Fruit fly (Drosophila melanogaster): ENCODE measurements around the gene CG3386.

CG3386 gene

DNA sequence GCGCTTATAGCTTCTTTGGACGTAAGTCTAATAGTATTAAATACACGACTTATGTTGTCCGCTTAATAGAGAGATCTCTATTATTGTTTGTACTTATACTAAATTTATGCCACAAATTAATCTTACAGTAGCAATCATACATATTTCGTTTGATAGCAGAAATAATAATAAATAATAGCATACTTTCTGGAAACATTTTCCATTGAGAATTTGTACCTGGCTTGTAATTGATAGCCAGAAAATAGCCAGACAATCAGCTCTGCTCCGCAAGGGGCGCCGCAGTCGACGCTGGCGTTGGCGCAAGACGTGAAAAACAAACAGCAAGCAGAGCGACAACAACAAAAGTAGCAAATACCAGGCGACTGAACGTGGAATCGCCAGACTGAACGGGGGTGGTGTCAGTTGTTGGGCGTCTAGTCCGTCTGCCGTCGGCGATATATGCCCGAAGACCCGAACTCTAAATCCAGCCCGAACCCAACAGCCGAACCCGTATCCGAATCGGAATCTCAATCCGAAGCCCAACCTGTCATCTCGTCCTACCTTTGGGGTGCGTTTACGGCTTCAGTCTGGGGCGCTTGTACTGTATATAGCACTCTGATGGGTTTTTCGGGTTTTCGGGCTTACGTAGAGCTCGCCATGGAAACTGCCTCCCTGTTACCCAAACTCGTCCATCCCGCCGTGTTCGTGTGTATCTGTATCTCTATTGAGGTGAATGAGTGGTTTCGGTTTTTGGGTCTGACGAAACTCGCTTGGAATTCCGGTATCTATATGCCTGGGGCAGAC is 17.3 kb upstream of the CG3386 start (continued):
- TF ChIP-seq lola (GFP tag; optimal IDR thresholded peaks at IDR 0.05) (peak in 1 of 3 experiments; percentile 68), chm (GFP tag; IDR thresholded peaks at IDR 0.05) (peak; percentile 22; the same call in 1 of the 2 replicates), da (GFP tag; optimal IDR thresholded peaks at IDR 0.05) (no peak), PHDP (tag; optimal IDR thresholded peaks at IDR 0.05) (peak; percentile 30), mam (GFP tag; optimal IDR thresholded peaks at IDR 0.05) (peak; percentile 30), B-H2 (GFP tag; optimal IDR thresholded peaks at IDR 0.05) (no peak), Hmr (GFP tag; optimal IDR thresholded peaks at IDR 0.05) (peak; percentile 61), CG9437 (GFP tag; optimal IDR thresholded peaks at IDR 0.05) (peak; percentile 24), bsh (GFP tag; optimal IDR thresholded peaks at IDR 0.05) (peak; percentile 30 to 47), Bgb (GFP tag; IDR thresholded peaks at IDR 0.05; ENCODE audit: partially characterized antibody) (peak; percentile 20; the same call in 1 of the 2 replicates), CG13624 (GFP tag; optimal IDR thresholded peaks at IDR 0.05) (no peak), NK7.1 (GFP tag; optimal IDR thresholded peaks at IDR 0.05) (no peak), CG15696 (tag; optimal IDR thresholded peaks at IDR 0.05) (peak; percentile 48), D19B (GFP tag; optimal IDR thresholded peaks at IDR 0.05) (peak; percentile 1), CG18262 (tag; optimal IDR thresholded peaks at IDR 0.05) (peak; percentile 61), br (optimal IDR thresholded peaks at IDR 0.05) (no peak), CG10654 (GFP tag; optimal IDR thresholded peaks at IDR 0.05) (no peak), CG7372 (GFP tag; IDR thresholded peaks at IDR 0.05) (peak; percentile 11; the same call in 1 of the 2 replicates), CG33557 (GFP tag; optimal IDR thresholded peaks at IDR 0.05) (peak; percentile 12), hkb (optimal IDR thresholded peaks at IDR 0.05) (peak; percentile 44), hkb (GFP tag; IDR thresholded peaks at IDR 0.05) (no peak), Mad (GFP tag; optimal IDR thresholded peaks at IDR 0.05) (peak; percentile 38), bab2 (GFP tag; optimal IDR thresholded peaks at IDR 0.05) (peak; percentile 0), disco-r (GFP tag; optimal IDR thresholded peaks at IDR 0.05) (no peak), fd3F (GFP tag; optimal IDR thresholded peaks at IDR 0.05) (peak; percentile 11), jing (GFP tag; optimal IDR thresholded peaks at IDR 0.05) (peak; percentile 19), CG12391 (tag; optimal IDR thresholded peaks at IDR 0.05) (peak; percentile 69), otp (GFP tag; IDR thresholded peaks at IDR 0.05) (no peak), sob (GFP tag; IDR thresholded peaks at IDR 0.05) (0 out of 2 replicates have a peak, but pooled peaks have one; percentile 23), pan (optimal IDR thresholded peaks at IDR 0.05) (no peak), pan (GFP tag; optimal IDR thresholded peaks at IDR 0.05 in 1 of 2, IDR thresholded peaks at IDR 0.05 in 1 of 2) (no peak), fd96Cb (tag; optimal IDR thresholded peaks at IDR 0.05) (peak; percentile 22), Atf3 (GFP tag; optimal IDR thresholded peaks at IDR 0.05) (no peak), Hr3 (GFP tag; optimal IDR thresholded peaks at IDR 0.05) (peak; percentile 41), CG10565 (GFP tag; optimal IDR thresholded peaks at IDR 0.05) (no peak), CG6654 (GFP tag; optimal IDR thresholded peaks at IDR 0.05) (no peak), CG1529 (GFP tag; optimal IDR thresholded peaks at IDR 0.05) (no peak), CG17568 (GFP tag; optimal IDR thresholded peaks at IDR 0.05) (peak; percentile 9), Sin3A (optimal IDR thresholded peaks at IDR 0.05) (peak; percentile 3), CG5953 (GFP tag; IDR thresholded peaks at IDR 0.05) (no peak), gem (tag; optimal IDR thresholded peaks at IDR 0.05) (peak; percentile 75), CG16813 (GFP tag; IDR thresholded peaks at IDR 0.05; ENCODE audit: partially characterized antibody) (no peak), vnd (GFP tag; IDR thresholded peaks at IDR 0.05; ENCODE audit: partially characterized antibody) (no peak), seq (GFP tag; IDR thresholded peaks at IDR 0.05) (no peak), CG18011 (GFP tag; optimal IDR thresholded peaks at IDR 0.05) (no peak), CG8388 (GFP tag; optimal IDR thresholded peaks at IDR 0.05) (peak; percentile 43), CG15269 (tag; optimal IDR thresholded peaks at IDR 0.05) (peak; percentile 40), nmo (GFP tag; optimal IDR thresholded peaks at IDR 0.05) (peak; percentile 67), pnt (GFP tag; optimal IDR thresholded peaks at IDR 0.05) (peak; percentile 24)
